Fruit fly (Drosophila melanogaster): ENCODE data around the gene CG10357.

Gene CG10357

dm6 chr3L:3624876-3625275 lies 9.7 kb downstream of the CG10357 start:
- TF ChIP-seq gl (tag; optimal IDR thresholded peaks at IDR 0.05) (peak; percentile 40), CG13204 (GFP tag; optimal IDR thresholded peaks at IDR 0.05) (peak; percentile 39), CG8159 (tag; optimal IDR thresholded peaks at IDR 0.05) (peak; percentile 12), CG14655 (GFP tag; optimal IDR thresholded peaks at IDR 0.05) (no peak), EcR (GFP tag; optimal IDR thresholded peaks at IDR 0.05) (no peak), CG34367 (tag; optimal IDR thresholded peaks at IDR 0.05) (peak; percentile 35), CG17806 (tag; optimal IDR thresholded peaks at IDR 0.05) (no peak), CG15710 (tag; optimal IDR thresholded peaks at IDR 0.05) (no peak), Snoo (tag; optimal IDR thresholded peaks at IDR 0.05) (no peak), D1 (tag; optimal IDR thresholded peaks at IDR 0.05) (no peak), CG4496 (GFP tag; IDR thresholded peaks at IDR 0.05) (peak; percentile 60; the same call in 2 of the 3 replicates), fd96Ca (GFP tag; IDR thresholded peaks at IDR 0.05) (peak; percentile 51; the same call in 1 of the 3 replicates)

dm6 chr3L:3626069-3626468 lies 10.9 kb downstream of the CG10357 start, which contains the start of gene dar1:
TSS of gene dar1 (plus strand) at chr3L:3626352.
- TF ChIP-seq CG13204 (GFP tag; optimal IDR thresholded peaks at IDR 0.05) (peak; percentile 85), CG17806 (tag; optimal IDR thresholded peaks at IDR 0.05) (no peak), CG32121 (GFP tag; IDR thresholded peaks at IDR 0.05) (no peak), Snoo (tag; optimal IDR thresholded peaks at IDR 0.05) (no peak), CG14655 (GFP tag; optimal IDR thresholded peaks at IDR 0.05) (no peak), CG8301 (tag; optimal IDR thresholded peaks at IDR 0.05) (no peak), CG10348 (GFP tag; IDR thresholded peaks at IDR 0.05) (no peak), rn (GFP tag; IDR thresholded peaks at IDR 0.05) (no peak), Pif1B (GFP tag; optimal IDR thresholded peaks at IDR 0.05) (peak; percentile 8), CG34367 (tag; optimal IDR thresholded peaks at IDR 0.05) (no peak), CG12605 (GFP tag; IDR thresholded peaks at IDR 0.05) (0 out of 2 replicates have a peak, but pooled peaks have one; percentile 30), CG9948 (tag; optimal IDR thresholded peaks at IDR 0.05) (no peak), fd96Ca (GFP tag; IDR thresholded peaks at IDR 0.05) (0 out of 3 replicates have a peak, but pooled peaks have one; percentile 42), D1 (tag; optimal IDR thresholded peaks at IDR 0.05) (no peak), CG8159 (tag; optimal IDR thresholded peaks at IDR 0.05) (no peak), CG4496 (GFP tag; IDR thresholded peaks at IDR 0.05) (0 out of 3 replicates have a peak, but pooled peaks have one; percentile 20), gl (tag; optimal IDR thresholded peaks at IDR 0.05) (no peak), CG15710 (tag; optimal IDR thresholded peaks at IDR 0.05) (no peak), EcR (GFP tag; optimal IDR thresholded peaks at IDR 0.05) (no peak), Pif1A (GFP tag; optimal IDR thresholded peaks at IDR 0.05) (peak; percentile 13), Ets98B (GFP tag; IDR thresholded peaks at IDR 0.05) (peak; percentile 57; the same call in 1 of the 2 replicates)

dm6 chr3L:3632500-3633183 lies 17.5 kb downstream of the CG10357 start:
- peak; percentile 87 for TF ChIP-seq CG10348 (GFP tag; IDR thresholded peaks at IDR 0.05)
- peak; percentile 67 for TF ChIP-seq CG15710 (tag; optimal IDR thresholded peaks at IDR 0.05)
- peak; percentile 80 for TF ChIP-seq Ets98B (GFP tag; IDR thresholded peaks at IDR 0.05)
- TF ChIP-seq D1 (tag; optimal IDR thresholded peaks at IDR 0.05), result no peak
- peak; percentile 41; the same call in 1 of the 2 replicates for TF ChIP-seq CG12605 (GFP tag; IDR thresholded peaks at IDR 0.05)
- TF ChIP-seq gl (tag; optimal IDR thresholded peaks at IDR 0.05), result no peak
- TF ChIP-seq CG8159 (tag; optimal IDR thresholded peaks at IDR 0.05), result peak; percentile 66
- no peak for TF ChIP-seq Pif1A (GFP tag; optimal IDR thresholded peaks at IDR 0.05)
- peak; percentile 92 for TF ChIP-seq fd96Ca (GFP tag; IDR thresholded peaks at IDR 0.05)
- TF ChIP-seq CG34367 (tag; optimal IDR thresholded peaks at IDR 0.05), result peak; percentile 41
- no peak for TF ChIP-seq CG13204 (GFP tag; optimal IDR thresholded peaks at IDR 0.05)
- no peak for TF ChIP-seq Pif1B (GFP tag; optimal IDR thresholded peaks at IDR 0.05)
- TF ChIP-seq CG32121 (GFP tag; IDR thresholded peaks at IDR 0.05), result peak; percentile 88
- peak; percentile 69 for TF ChIP-seq rn (GFP tag; IDR thresholded peaks at IDR 0.05)
- peak; percentile 70 for TF ChIP-seq CG9948 (tag; optimal IDR thresholded peaks at IDR 0.05)
- peak; percentile 60 for TF ChIP-seq CG8301 (tag; optimal IDR thresholded peaks at IDR 0.05)
- TF ChIP-seq Snoo (tag; optimal IDR thresholded peaks at IDR 0.05), result no peak
- peak; percentile 89 for TF ChIP-seq CG4496 (GFP tag; IDR thresholded peaks at IDR 0.05)
- TF ChIP-seq EcR (GFP tag; optimal IDR thresholded peaks at IDR 0.05), result no peak
- peak; percentile 40 for TF ChIP-seq CG17806 (tag; optimal IDR thresholded peaks at IDR 0.05)
- peak; percentile 70 for TF ChIP-seq CG14655 (GFP tag; optimal IDR thresholded peaks at IDR 0.05)

- peak; percentile 69 for TF ChIP-seq CG9948 (tag; optimal IDR thresholded peaks at IDR 0.05)
- peak; percentile 72 for TF ChIP-seq CG4496 (GFP tag; IDR thresholded peaks at IDR 0.05)
- TF ChIP-seq CG13204 (GFP tag; optimal IDR thresholded peaks at IDR 0.05), result peak; percentile 37
- peak; percentile 73 for TF ChIP-seq CG32121 (GFP tag; IDR thresholded peaks at IDR 0.05)
- peak; percentile 9 for TF ChIP-seq EcR (GFP tag; optimal IDR thresholded peaks at IDR 0.05)
- peak; percentile 82 for TF ChIP-seq CG14655 (GFP tag; optimal IDR thresholded peaks at IDR 0.05)
- TF ChIP-seq Pif1A (GFP tag; optimal IDR thresholded peaks at IDR 0.05), result peak; percentile 59
- TF ChIP-seq CG17806 (tag; optimal IDR thresholded peaks at IDR 0.05), result peak; percentile 82
- no peak for TF ChIP-seq gl (tag; optimal IDR thresholded peaks at IDR 0.05)
- TF ChIP-seq CG8301 (tag; optimal IDR thresholded peaks at IDR 0.05), result peak; percentile 74
- TF ChIP-seq CG15710 (tag; optimal IDR thresholded peaks at IDR 0.05), result peak; percentile 66
- TF ChIP-seq Snoo (tag; optimal IDR thresholded peaks at IDR 0.05), result peak; percentile 42
- peak; percentile 46 for TF ChIP-seq CG34367 (tag; optimal IDR thresholded peaks at IDR 0.05)
- no peak for TF ChIP-seq rn (GFP tag; IDR thresholded peaks at IDR 0.05)
- peak; percentile 58 for TF ChIP-seq CG12605 (GFP tag; IDR thresholded peaks at IDR 0.05)
- peak; percentile 78 for TF ChIP-seq Pif1B (GFP tag; optimal IDR thresholded peaks at IDR 0.05)
- peak; percentile 66; the same call in 1 of the 3 replicates for TF ChIP-seq fd96Ca (GFP tag; IDR thresholded peaks at IDR 0.05)
- TF ChIP-seq D1 (tag; optimal IDR thresholded peaks at IDR 0.05), result no peak
- peak; percentile 83 for TF ChIP-seq CG8159 (tag; optimal IDR thresholded peaks at IDR 0.05)
- no peak for TF ChIP-seq CG10348 (GFP tag; IDR thresholded peaks at IDR 0.05)
- peak; percentile 53 for TF ChIP-seq Ets98B (GFP tag; IDR thresholded peaks at IDR 0.05)
Measured at dm6 chr3L:3634107-3634737, 19.0 kb downstream of the CG10357 start.

Data from whole organism, pupa.